Worm (Caenorhabditis elegans): Measurements from ENCODE around the gene urb-1.

ce11 chrV:6425927-6426326 lies 2.0 kb upstream of the urb-1 start, which contains the start of gene T05H4.11:
- TF ChIP-seq T22C8.4 (GFP tag; IDR thresholded peaks at IDR 0.05): no peak
- TF ChIP-seq tab-1 (GFP tag; IDR thresholded peaks at IDR 0.05): no peak
